Worm (Caenorhabditis elegans): Measurements from ENCODE around the gene fbxa-14.

fbxa-14 gene

ce11 chrIII:1323555-1323954, 858 bp downstream of the fbxa-14 start:
- TF ChIP-seq hmg-1.1 (GFP tag; IDR thresholded peaks at IDR 0.05) (no peak), egl-43 (GFP tag; IDR thresholded peaks at IDR 0.05) (no peak), lin-13 (GFP tag; optimal IDR thresholded peaks at IDR 0.05) (no peak), nhr-6 (tag; optimal IDR thresholded peaks at IDR 0.05) (peak; percentile 84), pqm-1 (tag; optimal IDR thresholded peaks at IDR 0.05) (peak; percentile 96), dve-1 (tag; optimal IDR thresholded peaks at IDR 0.05; ENCODE audit: insufficient read depth) (peak; percentile 19), nhr-11 (tag; optimal IDR thresholded peaks at IDR 0.05) (no peak), daf-16 (GFP tag; optimal IDR thresholded peaks at IDR 0.05) (no peak), daf-16 (tag; optimal IDR thresholded peaks at IDR 0.05) (peak; percentile 56), ceh-20 (GFP tag; IDR thresholded peaks at IDR 0.05) (no peak), nhr-41 (GFP tag; IDR thresholded peaks at IDR 0.05) (peak; percentile 41; the same call in 1 of the 2 replicates), nhr-28 (tag; optimal IDR thresholded peaks at IDR 0.05) (peak; percentile 89), hlh-11 (tag; optimal IDR thresholded peaks at IDR 0.05) (peak; percentile 40), lsy-2 (tag; optimal IDR thresholded peaks at IDR 0.05) (peak in 1 of 2 experiments; percentile 36), lin-29 (GFP tag; IDR thresholded peaks at IDR 0.05) (no peak), dmd-6 (GFP tag; IDR thresholded peaks at IDR 0.05) (peak; percentile 83), mdl-1 (tag; optimal IDR thresholded peaks at IDR 0.05) (peak in 1 of 2 experiments; percentile 22), nhr-77 (tag; optimal IDR thresholded peaks at IDR 0.05) (peak; percentile 63), rbr-2 (tag; optimal IDR thresholded peaks at IDR 0.05) (no peak), aly-2 (tag; optimal IDR thresholded peaks at IDR 0.05) (no peak), F44E2.7 (GFP tag; IDR thresholded peaks at IDR 0.05) (no peak)

- no peak for TF ChIP-seq ceh-32 (tag; optimal IDR thresholded peaks at IDR 0.05; ENCODE audit: poor library complexity)
- no peak for TF ChIP-seq tag-97 (GFP tag; IDR thresholded peaks at IDR 0.05)
- no peak for TF ChIP-seq mep-1 (tag; optimal IDR thresholded peaks at IDR 0.05)
- no peak for TF ChIP-seq ZK337.2 (GFP tag; IDR thresholded peaks at IDR 0.05)
- TF ChIP-seq php-3 (GFP tag; IDR thresholded peaks at IDR 0.05): no peak
- no peak for TF ChIP-seq madf-9 (GFP tag; conservative IDR thresholded peaks at IDR 0.05)
- TF ChIP-seq F26F4.8 (GFP tag; conservative IDR thresholded peaks at IDR 0.05): no peak
- TF ChIP-seq nhr-28 (tag; optimal IDR thresholded peaks at IDR 0.05): no peak
Observed at ce11 chrIII:1321561-1321960, 2.9 kb downstream of the fbxa-14 start, which contains the start of gene fbxa-15. TSS of gene fbxa-15 (minus strand) at chrIII:1321661.

- TF ChIP-seq pqm-1 (tag; optimal IDR thresholded peaks at IDR 0.05) (peak; percentile 80), mdt-29 (GFP tag; IDR thresholded peaks at IDR 0.05) (no peak), nhr-28 (tag; optimal IDR thresholded peaks at IDR 0.05) (peak; percentile 77), daf-16 (GFP tag; optimal IDR thresholded peaks at IDR 0.05) (no peak), daf-16 (tag; optimal IDR thresholded peaks at IDR 0.05) (peak; percentile 56), hlh-11 (tag; optimal IDR thresholded peaks at IDR 0.05) (peak; percentile 20), skn-1 (tag; optimal IDR thresholded peaks at IDR 0.05) (no peak), dmd-6 (GFP tag; IDR thresholded peaks at IDR 0.05) (peak; percentile 46), mdl-1 (tag; optimal IDR thresholded peaks at IDR 0.05) (no peak), F49E8.2 (tag; optimal IDR thresholded peaks at IDR 0.05; ENCODE audit: borderline replicate concordance) (no peak), unc-62 (GFP tag; optimal IDR thresholded peaks at IDR 0.05 in 1 of 2) (no peak), unc-62 (tag; optimal IDR thresholded peaks at IDR 0.05) (no peak), D1046.2 (GFP tag; IDR thresholded peaks at IDR 0.05) (no peak), zfp-2 (tag; optimal IDR thresholded peaks at IDR 0.05) (no peak)
Observed at ce11 chrIII:1315038-1315437, 9.4 kb downstream of the fbxa-14 start, which contains the start of the genes fbxa-80 and fbxa-19. TSS of gene fbxa-80 (minus strand) at chrIII:1315210. TSS of gene fbxa-19 (plus strand) at chrIII:1315401.

- TF ChIP-seq nhr-6 (tag; optimal IDR thresholded peaks at IDR 0.05) (no peak), unc-62 (GFP tag; optimal IDR thresholded peaks at IDR 0.05 in 1 of 2) (peak in 1 of 2 experiments; percentile 95), unc-62 (tag; optimal IDR thresholded peaks at IDR 0.05) (no peak)
Observed at ce11 chrIII:1314283-1314682, 10.1 kb downstream of the fbxa-14 start.
